Worm (Caenorhabditis elegans) whole organism, L1 larva: ENCODE data around the gene ivd-1.
A peak's percentile ranks its signal among the peaks of the same experiment; 100 is the strongest.

Source experiments
- C04F5.9 ChIP-seq: sonication (generic microtip); optimal IDR thresholded peaks from 2 replicates; lab custom pipeline; 2016; ENCODE audit warnings: missing genetic modification characterization, missing compliant biosample characterization
- C16A3.4 ChIP-seq: fragments of 150-350 bp; optimal IDR thresholded peaks from 2 replicates; lab custom pipeline; 2014; ENCODE audit warnings: missing biosample characterization, missing genetic modification characterization
- aly-2 ChIP-seq: fragments of 150-350 bp; optimal IDR thresholded peaks from 2 replicates; lab custom pipeline; 2014; ENCODE audit warnings: missing biosample characterization, missing genetic modification characterization
- ama-1 ChIP-seq: fragments of 150-350 bp; optimal IDR thresholded peaks from 2 replicates; lab custom pipeline; 2014
- blmp-1 ChIP-seq: fragments of 150-350 bp; optimal IDR thresholded peaks from 2 replicates; lab custom pipeline; 2014; ENCODE audit warnings: missing biosample characterization, missing genetic modification characterization
- ceh-63 ChIP-seq: fragments of 200-800 bp; sonication (Bioruptor generic); optimal IDR thresholded peaks from 2 replicates; lab custom pipeline; 2018; ENCODE audit warnings: mild to moderate bottlenecking, missing genetic modification characterization, missing compliant biosample characterization
- dsc-1 ChIP-seq: sonication (generic microtip); optimal IDR thresholded peaks from 2 replicates; lab custom pipeline; 2016; ENCODE audit warnings: mild to moderate bottlenecking, missing genetic modification characterization, missing compliant biosample characterization
- efl-3 ChIP-seq: fragments of 200-800 bp; sonication (Bioruptor generic); optimal IDR thresholded peaks from 2 replicates; lab custom pipeline; 2018; ENCODE audit warnings: mild to moderate bottlenecking, missing genetic modification characterization, missing compliant biosample characterization
- elt-2 ChIP-seq: sonication (generic microtip); optimal IDR thresholded peaks from 2 replicates; lab custom pipeline; 2016; ENCODE audit warnings: missing genetic modification characterization, mild to moderate bottlenecking, inconsistent platforms, missing compliant biosample characterization, missing genetic modification reagents
- elt-3 ChIP-seq, 6 experiments: fragments of 150-350 bp in 1 of 6; sonication (generic microtip); optimal IDR thresholded peaks; 2 replicates each; lab custom pipeline; 2017 to 2018; ENCODE audit warnings: missing biosample characterization in 6 of 6, missing genetic modification characterization in 6 of 6, inconsistent platforms in 1 of 6
- ets-5 ChIP-seq: fragments of 200-800 bp; sonication (Bioruptor generic); IDR thresholded peaks from 2 replicates; pipeline ENCODE4 v1.3.6; 2022; ENCODE audit warnings: missing genetic modification characterization, missing compliant biosample characterization
- fkh-4 ChIP-seq: sonication (generic microtip); optimal IDR thresholded peaks from 2 replicates; lab custom pipeline; 2016; ENCODE audit warnings: missing compliant biosample characterization, missing genetic modification characterization, borderline replicate concordance
- fkh-8 ChIP-seq: sonication (generic microtip); optimal IDR thresholded peaks from 2 replicates; lab custom pipeline; 2016; ENCODE audit warnings: mild to moderate bottlenecking, missing genetic modification characterization, missing compliant biosample characterization
- hlh-17 ChIP-seq: fragments of 200-800 bp; sonication (Bioruptor generic); optimal IDR thresholded peaks from 2 replicates; lab custom pipeline; 2018; ENCODE audit warnings: missing genetic modification characterization, mild to moderate bottlenecking, missing compliant biosample characterization, moderate library complexity, borderline replicate concordance
- hpl-2 ChIP-seq: fragments of 150-350 bp; optimal IDR thresholded peaks from 2 replicates; lab custom pipeline; 2014; ENCODE audit warnings: missing biosample characterization, missing genetic modification reagents, missing genetic modification characterization
- isw-1 ChIP-seq: fragments of 200-800 bp; sonication (Bioruptor generic); IDR thresholded peaks from 2 replicates; pipeline ENCODE4 v1.3.6; 2022; ENCODE audit warnings: missing genetic modification characterization, missing compliant biosample characterization
- lin-14 ChIP-seq: fragments of 200-800 bp; sonication (Bioruptor generic); optimal IDR thresholded peaks from 2 replicates; lab custom pipeline; 2018; ENCODE audit warnings: mild to moderate bottlenecking, missing genetic modification characterization, moderate library complexity, missing compliant biosample characterization
- lin-35 ChIP-seq, 2 experiments: fragments of 150-350 bp; optimal IDR thresholded peaks; 2 replicates each; lab custom pipeline; 2014; ENCODE audit warnings: missing biosample characterization in 2 of 2, missing genetic modification characterization in 2 of 2, missing genetic modification reagents in 2 of 2
- lin-39 ChIP-seq: fragments of 150-350 bp; optimal IDR thresholded peaks from 2 replicates; lab custom pipeline; 2014; ENCODE audit warnings: missing biosample characterization, missing genetic modification reagents, missing genetic modification characterization
- lsy-2 ChIP-seq, 2 experiments: fragments of 150-350 bp; optimal IDR thresholded peaks; 2 replicates each; lab custom pipeline; 2014; ENCODE audit warnings: missing biosample characterization in 2 of 2, missing genetic modification characterization in 2 of 2
- mef-2 ChIP-seq: fragments of 150-350 bp; optimal IDR thresholded peaks from 2 replicates; lab custom pipeline; 2014; ENCODE audit warnings: missing biosample characterization, missing genetic modification characterization
- mep-1 ChIP-seq: fragments of 150-350 bp; optimal IDR thresholded peaks from 2 replicates; lab custom pipeline; 2014; ENCODE audit warnings: missing biosample characterization, missing genetic modification characterization
- nhr-12 ChIP-seq: sonication (generic microtip); optimal IDR thresholded peaks from 2 replicates; lab custom pipeline; 2017; ENCODE audit warnings: missing biosample characterization, missing genetic modification characterization
- nhr-47 ChIP-seq: sonication (generic microtip); optimal IDR thresholded peaks from 2 replicates; lab custom pipeline; 2016; ENCODE audit warnings: mild to moderate bottlenecking, missing genetic modification characterization, moderate library complexity, missing compliant biosample characterization
- nhr-71 ChIP-seq: sonication (generic microtip); optimal IDR thresholded peaks from 2 replicates; lab custom pipeline; 2016; ENCODE audit warnings: mild to moderate bottlenecking, missing genetic modification characterization, moderate library complexity, missing compliant biosample characterization
- nhr-76 ChIP-seq: sonication (generic microtip); optimal IDR thresholded peaks from 2 replicates; lab custom pipeline; 2017; ENCODE audit warnings: missing biosample characterization, missing genetic modification characterization
- nhr-77 ChIP-seq: fragments of 150-350 bp; optimal IDR thresholded peaks from 2 replicates; lab custom pipeline; 2014; ENCODE audit warnings: missing biosample characterization, missing genetic modification characterization
- nhr-90 ChIP-seq: sonication (generic microtip); optimal IDR thresholded peaks from 2 replicates; lab custom pipeline; 2016; ENCODE audit warnings: mild to moderate bottlenecking, missing genetic modification characterization, missing compliant biosample characterization; ENCODE audit not compliant: poor library complexity
- pax-3 ChIP-seq: fragments of 200-800 bp; sonication (Bioruptor generic); optimal IDR thresholded peaks from 2 replicates; lab custom pipeline; 2018; ENCODE audit warnings: mild to moderate bottlenecking, missing genetic modification characterization, moderate library complexity, missing compliant biosample characterization
- rnt-1 ChIP-seq: sonication (generic microtip); optimal IDR thresholded peaks from 2 replicates; lab custom pipeline; 2016; ENCODE audit warnings: mild to moderate bottlenecking, missing genetic modification characterization, moderate library complexity, missing compliant biosample characterization
- snu-23 ChIP-seq: sonication (generic microtip); optimal IDR thresholded peaks from 2 replicates; lab custom pipeline; 2016; ENCODE audit warnings: missing genetic modification characterization, missing compliant biosample characterization
- unc-130 ChIP-seq: fragments of 150-350 bp; optimal IDR thresholded peaks from 2 replicates; lab custom pipeline; 2017; ENCODE audit warnings: missing biosample characterization, missing genetic modification characterization, inconsistent platforms
- unc-30 ChIP-seq: sonication (generic microtip); optimal IDR thresholded peaks from 2 replicates; lab custom pipeline; 2017; ENCODE audit warnings: missing biosample characterization, missing genetic modification characterization
- zip-4 ChIP-seq: fragments of 200-800 bp; sonication (Bioruptor generic); optimal IDR thresholded peaks from 2 replicates; lab custom pipeline; 2018; ENCODE audit warnings: mild to moderate bottlenecking, missing genetic modification characterization, moderate library complexity, missing compliant biosample characterization
- ztf-11 ChIP-seq, 2 experiments: sonication (generic microtip); optimal IDR thresholded peaks; 2 replicates each; lab custom pipeline; 2016 to 2017; ENCODE audit warnings: missing genetic modification characterization in 2 of 2, missing biosample characterization in 1 of 2, missing compliant biosample characterization in 1 of 2

The ivd-1 gene

DNA sequence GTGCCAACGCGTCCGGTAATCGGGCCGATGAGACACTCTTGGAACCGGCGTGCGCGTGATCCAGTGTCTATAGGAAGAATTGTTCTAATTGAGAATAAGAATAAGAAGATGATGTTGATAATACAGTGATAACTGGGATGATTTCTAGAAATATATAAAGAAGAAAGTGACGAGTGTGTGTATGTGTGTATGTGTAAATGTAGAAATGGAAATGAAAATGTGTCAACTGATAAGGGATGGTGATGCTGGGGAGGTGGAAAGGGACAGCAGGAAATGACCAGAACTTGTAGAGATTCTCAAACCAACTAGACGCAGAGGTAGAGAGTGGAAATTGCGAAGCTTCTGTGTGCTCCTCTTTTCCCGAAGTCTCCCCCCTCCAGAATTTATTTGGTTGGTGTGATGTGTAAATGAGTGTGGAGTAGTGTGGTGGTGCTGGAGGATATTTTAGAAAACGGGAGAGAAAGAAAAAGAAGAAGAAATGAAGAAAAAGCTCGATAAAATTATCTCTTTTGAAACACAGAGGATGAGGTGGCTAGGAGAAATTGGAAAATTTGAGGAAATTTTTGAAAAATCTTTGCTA, 45.2 kb upstream of the ivd-1 start (continued):
- TF ChIP-seq lsy-2 (tag; optimal IDR thresholded peaks at IDR 0.05; lab: Kevin White, UChicago) (peak; percentile 15 to 53), unc-130 (tag; lab: Kevin White, UChicago) (no peak), nhr-76 (tag; lab: Kevin White, UChicago) (no peak), nhr-47 (tag; lab: Kevin White, UChicago) (peak; percentile 28), efl-3 (no peak), snu-23 (GFP tag; lab: Kevin White, UChicago) (peak; percentile 31), lin-35 (GFP tag; optimal IDR thresholded peaks at IDR 0.05; lab: Kevin White, UChicago) (peak; percentile 11 to 34), fkh-4 (tag; lab: Kevin White, UChicago) (no peak), isw-1 (GFP tag; lab: Robert Waterston, UW) (no peak), blmp-1 (tag; lab: Kevin White, UChicago) (peak; percentile 92), nhr-71 (tag; lab: Kevin White, UChicago) (peak; percentile 53), ztf-11 (tag; optimal IDR thresholded peaks at IDR 0.05; lab: Kevin White, UChicago) (peak in 1 of 2 experiments; percentile 16), aly-2 (tag; lab: Kevin White, UChicago) (no peak), pax-3 (tag; lab: Kevin White, UChicago) (no peak), mep-1 (tag; lab: Kevin White, UChicago) (peak; percentile 11)

DNA sequence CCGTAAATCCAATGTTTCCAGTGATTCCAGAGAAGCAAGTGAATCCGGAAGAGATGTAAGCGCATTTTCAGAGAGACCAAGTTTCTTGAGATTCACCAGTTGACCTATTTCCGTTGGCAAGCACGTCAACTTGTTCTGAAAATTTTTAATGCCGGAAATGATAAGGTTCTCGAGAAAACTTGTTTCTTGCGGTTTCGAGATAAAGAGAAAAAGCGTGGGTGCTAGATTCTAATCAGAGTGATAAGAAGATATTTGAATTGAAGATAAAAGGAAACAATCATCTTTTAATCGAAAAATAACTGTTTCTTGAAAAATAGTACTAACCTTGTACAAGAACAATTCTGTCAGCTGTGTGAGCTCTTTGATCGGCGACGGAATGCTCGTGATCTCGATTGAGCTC, 43.1 kb upstream of the ivd-1 start:
- TF ChIP-seq ama-1 (lab: Kevin White, UChicago): no peak
- TF ChIP-seq lin-14: peak; percentile 3
- no peak for TF ChIP-seq mef-2 (tag; lab: Kevin White, UChicago)
- no peak for TF ChIP-seq dsc-1 (tag; lab: Kevin White, UChicago)
- peak; percentile 48 for TF ChIP-seq blmp-1 (tag; lab: Kevin White, UChicago)
- TF ChIP-seq fkh-4 (tag; lab: Kevin White, UChicago): no peak
- no peak for TF ChIP-seq lin-39
- TF ChIP-seq zip-4: no peak
- TF ChIP-seq nhr-77: no peak
- TF ChIP-seq elt-2: peak; percentile 12
- TF ChIP-seq C16A3.4 (tag; lab: Kevin White, UChicago): no peak
- TF ChIP-seq elt-3 (tag; optimal IDR thresholded peaks at IDR 0.05; lab: Kevin White, UChicago): peak in 3 of 6 experiments; percentile 51 to 78 (median 65)

DNA sequence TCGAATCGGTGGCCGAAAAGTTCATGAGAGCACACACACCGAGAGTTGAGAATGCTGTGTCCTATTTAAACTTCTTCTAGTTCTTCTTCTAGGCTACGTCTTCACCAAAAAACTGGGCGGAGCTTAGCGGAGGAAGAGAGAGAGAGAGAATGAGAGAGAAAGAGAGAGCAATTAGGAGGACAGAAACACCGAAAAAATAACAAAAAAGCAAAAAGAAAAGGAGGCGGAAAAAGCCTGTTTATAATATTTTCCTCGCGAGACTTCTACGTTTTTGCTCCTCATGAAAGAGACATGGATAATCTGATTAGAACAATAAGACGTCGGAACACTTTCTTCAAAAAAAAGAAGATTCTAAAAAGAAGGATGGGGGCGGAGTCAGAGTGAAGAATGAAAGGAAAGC, 33.3 kb upstream of the ivd-1 start, which contains the start of gene tkr-3:
Gene tkr-3, minus strand, starts transcription at position 101 of the 400 bp plus-strand sequence.
- TF ChIP-seq elt-3 (tag; optimal IDR thresholded peaks at IDR 0.05; lab: Kevin White, UChicago): no peak
- no peak for TF ChIP-seq efl-3
- no peak for TF ChIP-seq hlh-17 (GFP tag; lab: Kevin White, UChicago)
- no peak for TF ChIP-seq rnt-1 (tag; lab: Kevin White, UChicago)
- no peak for TF ChIP-seq nhr-90 (tag; lab: Kevin White, UChicago)
- TF ChIP-seq ceh-63 (GFP tag; lab: Kevin White, UChicago): no peak
- no peak for TF ChIP-seq nhr-12 (tag; lab: Kevin White, UChicago)
- no peak for TF ChIP-seq ets-5 (GFP tag; lab: Robert Waterston, UW)
- TF ChIP-seq C04F5.9 (tag; lab: Kevin White, UChicago): no peak
- TF ChIP-seq hpl-2 (GFP tag; lab: Kevin White, UChicago): no peak
- no peak for TF ChIP-seq unc-30

DNA sequence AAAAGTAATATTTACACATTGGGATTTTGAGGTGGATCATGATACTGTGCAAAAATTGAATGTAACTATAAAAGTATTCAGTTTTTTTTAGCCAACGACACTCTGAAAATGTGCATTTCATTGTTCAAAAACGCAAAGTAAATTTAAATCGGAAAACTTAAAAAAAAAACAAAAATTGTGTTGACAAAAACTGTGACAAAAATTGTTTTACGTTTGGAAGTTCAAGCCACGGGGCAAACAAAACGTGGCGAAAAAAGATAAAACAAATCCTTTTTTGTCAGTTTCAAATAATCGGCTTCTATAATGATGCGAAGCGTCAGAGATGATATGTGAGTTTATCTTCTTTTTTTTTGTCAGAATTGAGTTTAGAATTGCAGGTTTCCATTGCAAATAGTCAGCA, 22.9 kb upstream of the ivd-1 start, which contains the start of gene AC7.3:
Gene AC7.3, plus strand, starts transcription at position 301 of the 400 bp plus-strand sequence.
- TF ChIP-seq dsc-1 (tag; lab: Kevin White, UChicago) (no peak), ztf-11 (tag; optimal IDR thresholded peaks at IDR 0.05; lab: Kevin White, UChicago) (no peak), fkh-8 (tag; lab: Kevin White, UChicago) (no peak), pax-3 (tag; lab: Kevin White, UChicago) (no peak)
